Fruit fly (Drosophila melanogaster) whole organism, embryonic: Measurements from ENCODE around the gene CG32225.

Experiments
- CG10274 ChIP-seq: fragments of 200-800 bp; sonication (Bioruptor generic); optimal IDR thresholded peaks from 3 replicates; lab custom pipeline; 2017; ENCODE audit warnings: missing biosample characterization, mild to moderate bottlenecking, missing genetic modification characterization
- CG10565 ChIP-seq: fragments of 200-800 bp; sonication (Bioruptor generic); optimal IDR thresholded peaks from 3 replicates; lab custom pipeline; 2016; ENCODE audit warnings: missing biosample characterization, mild to moderate bottlenecking, missing genetic modification characterization
- CG11085 ChIP-seq: fragments of 200-800 bp; sonication (Bioruptor generic); IDR thresholded peaks from 2 replicates; pipeline ENCODE4 v1.3.6; 2022; ENCODE audit warnings: missing biosample characterization, missing genetic modification characterization
- CG12219 ChIP-seq: fragments of 200-800 bp; sonication (Bioruptor generic); optimal IDR thresholded peaks from 3 replicates; lab custom pipeline; 2018; ENCODE audit warnings: missing biosample characterization, mild to moderate bottlenecking, missing genetic modification characterization
- CG13123 ChIP-seq: fragments of 200-800 bp; sonication (Bioruptor generic); optimal IDR thresholded peaks from 2 replicates; lab custom pipeline; 2016; ENCODE audit warnings: missing biosample characterization, missing genetic modification characterization
- CG13775 ChIP-seq: fragments of 200-800 bp; sonication (Bioruptor generic); optimal IDR thresholded peaks from 3 replicates; lab custom pipeline; 2017; ENCODE audit warnings: missing biosample characterization, mild to moderate bottlenecking, missing genetic modification characterization
- CG17186 ChIP-seq: fragments of 200-800 bp; sonication (Bioruptor generic); optimal IDR thresholded peaks from 3 replicates; lab custom pipeline; 2017; ENCODE audit warnings: missing biosample characterization, missing genetic modification reagents, missing genetic modification characterization
- CG17912 ChIP-seq: fragments of 200-800 bp; sonication (Bioruptor generic); optimal IDR thresholded peaks from 2 replicates; lab custom pipeline; 2018; ENCODE audit warnings: missing biosample characterization, mild to moderate bottlenecking, missing genetic modification characterization
- CG31224 ChIP-seq: fragments of 200-800 bp; sonication (Bioruptor generic); IDR thresholded peaks from 2 replicates; pipeline ENCODE4 v1.3.6; 2022; ENCODE audit warnings: missing biosample characterization, missing genetic modification characterization
- CG6254 ChIP-seq: fragments of 200-800 bp; sonication (Bioruptor generic); optimal IDR thresholded peaks from 3 replicates; lab custom pipeline; 2017; ENCODE audit warnings: mild to moderate bottlenecking, missing biosample characterization, missing genetic modification reagents, missing genetic modification characterization
- CG6272 ChIP-seq: fragments of 200-800 bp; sonication (Bioruptor generic); IDR thresholded peaks from 2 replicates; pipeline ENCODE4 v1.3.6; 2022; ENCODE audit warnings: missing biosample characterization, missing genetic modification characterization
- CG7372 ChIP-seq: fragments of 200-800 bp; sonication (Bioruptor generic); IDR thresholded peaks from 2 replicates; pipeline ENCODE4 v1.3.6; 2022; ENCODE audit warnings: missing biosample characterization, missing genetic modification characterization
- CG7786 ChIP-seq: fragments of 200-800 bp; sonication (Bioruptor generic); optimal IDR thresholded peaks from 2 replicates; lab custom pipeline; 2016; ENCODE audit warnings: missing biosample characterization, missing genetic modification characterization
- CG7987 ChIP-seq: fragments of 200-800 bp; sonication (Bioruptor generic); optimal IDR thresholded peaks from 2 replicates; lab custom pipeline; 2018; ENCODE audit warnings: missing biosample characterization, mild to moderate bottlenecking, missing genetic modification characterization, moderate library complexity
- CG8924 ChIP-seq: fragments of 200-800 bp; optimal IDR thresholded peaks from 3 replicates; lab custom pipeline; 2019; ENCODE audit warnings: missing biosample characterization, mild to moderate bottlenecking, missing genetic modification characterization, moderate library complexity
- CG8944 ChIP-seq: fragments of 200-800 bp; sonication (Bioruptor generic); optimal IDR thresholded peaks from 3 replicates; lab custom pipeline; 2016; ENCODE audit warnings: missing biosample characterization, missing genetic modification characterization
- Chrac-16 ChIP-seq: fragments of 200-800 bp; sonication (Bioruptor generic); optimal IDR thresholded peaks from 3 replicates; lab custom pipeline; 2016; ENCODE audit warnings: missing biosample characterization, missing genetic modification characterization
- CoRest ChIP-seq: fragments of 200-800 bp; sonication (Bioruptor generic); optimal IDR thresholded peaks from 3 replicates; lab custom pipeline; 2018; ENCODE audit warnings: missing biosample characterization, mild to moderate bottlenecking, missing genetic modification characterization, moderate library complexity
- CrebB ChIP-seq: fragments of 200-800 bp; sonication (Bioruptor generic); optimal IDR thresholded peaks from 3 replicates; lab custom pipeline; 2018; ENCODE audit warnings: missing biosample characterization, mild to moderate bottlenecking, missing genetic modification characterization
- Dbx ChIP-seq: fragments of 200-800 bp; sonication (Bioruptor generic); IDR thresholded peaks from 3 replicates; pipeline ENCODE4 v1.3.6; 2022; ENCODE audit warnings: missing biosample characterization, missing genetic modification characterization
- MESR4 ChIP-seq: fragments of 200-800 bp; sonication (Bioruptor generic); optimal IDR thresholded peaks from 2 replicates; lab custom pipeline; 2018; ENCODE audit warnings: missing biosample characterization, mild to moderate bottlenecking, missing genetic modification characterization, moderate library complexity
- MTF-1 ChIP-seq: fragments of 200-800 bp; sonication (Bioruptor generic); optimal IDR thresholded peaks from 2 replicates; lab custom pipeline; 2018; ENCODE audit warnings: missing biosample characterization, mild to moderate bottlenecking, missing genetic modification characterization, borderline replicate concordance
- NfI ChIP-seq: fragments of 200-800 bp; sonication (Bioruptor generic); optimal IDR thresholded peaks from 3 replicates; lab custom pipeline; 2018; ENCODE audit warnings: missing biosample characterization, mild to moderate bottlenecking, missing genetic modification characterization, moderate library complexity
- Oaz ChIP-seq: fragments of 200-800 bp; sonication (Bioruptor generic); IDR thresholded peaks from 2 replicates; pipeline ENCODE4 v1.3.6; 2022; ENCODE audit warnings: missing biosample characterization, missing genetic modification characterization
- PHDP ChIP-seq: fragments of 200-800 bp; sonication (Bioruptor generic); optimal IDR thresholded peaks from 3 replicates; lab custom pipeline; 2018; ENCODE audit warnings: missing biosample characterization, mild to moderate bottlenecking, missing genetic modification characterization, moderate library complexity
- Pdp1 ChIP-seq, 2 experiments: fragments of 200-800 bp; sonication (Bioruptor generic); optimal IDR thresholded peaks; 3 replicates each; lab custom pipeline; 2016; ENCODE audit warnings: missing biosample characterization in 2 of 2, missing genetic modification characterization in 2 of 2, mild to moderate bottlenecking in 1 of 2, moderate library complexity in 1 of 2
- Six4 ChIP-seq: fragments of 200-800 bp; sonication (Bioruptor generic); optimal IDR thresholded peaks from 2 replicates; lab custom pipeline; 2016; ENCODE audit warnings: missing biosample characterization, missing genetic modification characterization
- Sox102F ChIP-seq: fragments of 200-800 bp; sonication (Bioruptor generic); optimal IDR thresholded peaks from 2 replicates; lab custom pipeline; 2018; ENCODE audit warnings: missing biosample characterization, mild to moderate bottlenecking, missing genetic modification characterization, moderate library complexity
- TFAM ChIP-seq: fragments of 200-800 bp; sonication (Bioruptor generic); optimal IDR thresholded peaks from 2 replicates; lab custom pipeline; 2017; ENCODE audit warnings: missing biosample characterization, missing genetic modification characterization, inconsistent platforms
- aop ChIP-seq: fragments of 200-800 bp; sonication (Bioruptor generic); IDR thresholded peaks from 2 replicates; pipeline ENCODE4 v1.3.6; 2022; ENCODE audit warnings: missing biosample characterization, missing genetic modification characterization
- ap ChIP-seq: fragments of 200-800 bp; sonication (Bioruptor generic); IDR thresholded peaks from 2 replicates; pipeline ENCODE4 v1.3.6; 2022; ENCODE audit warnings: missing biosample characterization, missing genetic modification characterization
- gcm2 ChIP-seq: fragments of 200-800 bp; sonication (Bioruptor generic); optimal IDR thresholded peaks from 2 replicates; lab custom pipeline; 2016; ENCODE audit warnings: missing biosample characterization, missing genetic modification characterization
- grn ChIP-seq: fragments of 200-800 bp; sonication (Bioruptor generic); optimal IDR thresholded peaks from 3 replicates; lab custom pipeline; 2017; ENCODE audit warnings: missing biosample characterization, missing genetic modification characterization
- gro ChIP-seq: fragments of 200-800 bp; sonication (Bioruptor generic); optimal IDR thresholded peaks from 2 replicates; lab custom pipeline; 2016; ENCODE audit warnings: missing biosample characterization, missing genetic modification characterization
- gsb-n ChIP-seq: fragments of 200-800 bp; sonication (Bioruptor generic); optimal IDR thresholded peaks from 3 replicates; lab custom pipeline; 2018; ENCODE audit warnings: missing biosample characterization, mild to moderate bottlenecking, missing genetic modification characterization
- jigr1 ChIP-seq: fragments of 200-800 bp; sonication (Bioruptor generic); IDR thresholded peaks from 3 replicates; pipeline ENCODE4 v1.3.6; 2022; ENCODE audit warnings: missing biosample characterization, missing genetic modification characterization
- lilli ChIP-seq: fragments of 200-800 bp; sonication (Bioruptor generic); optimal IDR thresholded peaks from 3 replicates; lab custom pipeline; 2016; ENCODE audit warnings: missing biosample characterization, missing genetic modification characterization
- nerfin-1 ChIP-seq: fragments of 200-800 bp; sonication (Bioruptor generic); optimal IDR thresholded peaks from 3 replicates; lab custom pipeline; 2019; ENCODE audit warnings: missing biosample characterization, mild to moderate bottlenecking, missing genetic modification characterization, moderate library complexity
- oc ChIP-seq: fragments of 200-800 bp; sonication (Bioruptor generic); optimal IDR thresholded peaks from 2 replicates; lab custom pipeline; 2018; ENCODE audit warnings: missing biosample characterization, mild to moderate bottlenecking, missing genetic modification characterization, moderate library complexity
- org-1 ChIP-seq: fragments of 200-800 bp; sonication (Bioruptor generic); optimal IDR thresholded peaks from 2 replicates; lab custom pipeline; 2017; ENCODE audit warnings: missing biosample characterization, missing genetic modification characterization
- pb ChIP-seq: fragments of 200-800 bp; sonication (Bioruptor generic); optimal IDR thresholded peaks from 3 replicates; lab custom pipeline; 2016; ENCODE audit warnings: missing biosample characterization, missing genetic modification characterization
- phol ChIP-seq: fragments of 200-800 bp; sonication (Bioruptor generic); optimal IDR thresholded peaks from 3 replicates; lab custom pipeline; 2018; ENCODE audit warnings: missing biosample characterization, mild to moderate bottlenecking, missing genetic modification characterization, moderate library complexity
- schlank ChIP-seq: fragments of 200-800 bp; sonication (Bioruptor generic); optimal IDR thresholded peaks from 2 replicates; lab custom pipeline; 2018; ENCODE audit warnings: missing biosample characterization, mild to moderate bottlenecking, missing genetic modification characterization
- tap ChIP-seq: fragments of 200-800 bp; optimal IDR thresholded peaks from 3 replicates; lab custom pipeline; 2019; ENCODE audit warnings: missing biosample characterization, mild to moderate bottlenecking, missing genetic modification characterization, moderate library complexity
- tgo ChIP-seq: fragments of 200-800 bp; sonication (Bioruptor generic); IDR thresholded peaks from 3 replicates; pipeline ENCODE4 v1.3.6; 2022; ENCODE audit warnings: missing biosample characterization, missing genetic modification characterization
- toy ChIP-seq: fragments of 200-800 bp; sonication (Bioruptor generic); IDR thresholded peaks from 2 replicates; pipeline ENCODE4 v1.3.6; 2022; ENCODE audit warnings: missing biosample characterization, missing genetic modification characterization
- tx ChIP-seq: fragments of 200-800 bp; sonication (Bioruptor generic); optimal IDR thresholded peaks from 2 replicates; lab custom pipeline; 2016; ENCODE audit warnings: missing biosample characterization, missing genetic modification characterization
- vnd ChIP-seq: fragments of 200-800 bp; sonication (Bioruptor generic); IDR thresholded peaks from 3 replicates; pipeline ENCODE4 v1.3.6; 2022; ENCODE audit warnings: missing biosample characterization, missing genetic modification characterization; ENCODE audit not compliant: partially characterized antibody
- wdn ChIP-seq: fragments of 200-800 bp; sonication (Bioruptor generic); IDR thresholded peaks from 2 replicates; pipeline ENCODE4 v1.3.6; 2022; ENCODE audit warnings: missing biosample characterization, missing genetic modification characterization

The CG32225 gene

dm6 chr3L:20309758-20310733, 4.0 kb upstream of the CG32225 start (continued):
- TF ChIP-seq CG8924 (tag; lab: Kevin White, UChicago) (no peak), Pdp1 (GFP tag; optimal IDR thresholded peaks at IDR 0.05; lab: Kevin White, UChicago) (peak; percentile 53 to 55), gcm2 (GFP tag; lab: Kevin White, UChicago) (peak; percentile 8), toy (GFP tag; lab: Robert Waterston, UW) (no peak), lilli (peak; percentile 65), CG10274 (GFP tag; lab: Kevin White, UChicago) (no peak), aop (GFP tag; lab: Robert Waterston, UW) (no peak; the same call in 1 of the 2 replicates), Oaz (no peak), tap (tag; lab: Kevin White, UChicago) (no peak), nerfin-1 (tag; lab: Kevin White, UChicago) (peak; percentile 90), Sox102F (GFP tag; lab: Kevin White, UChicago) (no peak), pb (GFP tag; lab: Kevin White, UChicago) (no peak), Chrac-16 (peak; percentile 62), CG12219 (GFP tag; lab: Kevin White, UChicago) (no peak), CG17186 (peak; percentile 93), gsb-n (tag; lab: Kevin White, UChicago) (no peak), tgo (GFP tag; lab: Robert Waterston, UW) (no peak), phol (tag; lab: Kevin White, UChicago) (peak; percentile 63), schlank (tag; lab: Kevin White, UChicago) (no peak), CG7987 (GFP tag; lab: Kevin White, UChicago) (peak; percentile 2), oc (tag; lab: Kevin White, UChicago) (no peak), vnd (GFP tag; lab: Robert Waterston, UW) (peak; percentile 67), CG7786 (GFP tag; lab: Kevin White, UChicago) (peak; percentile 58), CrebB (tag; lab: Kevin White, UChicago) (no peak), jigr1 (GFP tag; lab: Robert Waterston, UW) (no peak), CG10565 (GFP tag; lab: Kevin White, UChicago) (no peak), MTF-1 (GFP tag; lab: Kevin White, UChicago) (no peak), gro (GFP tag; lab: Kevin White, UChicago) (peak; percentile 77), grn (GFP tag; lab: Kevin White, UChicago) (no peak), NfI (GFP tag; lab: Kevin White, UChicago) (peak; percentile 32), CG8944 (GFP tag; lab: Kevin White, UChicago) (peak; percentile 58), CG13775 (GFP tag; lab: Kevin White, UChicago) (peak; percentile 37), Six4 (GFP tag; lab: Kevin White, UChicago) (peak; percentile 10), PHDP (no peak), org-1 (GFP tag; lab: Kevin White, UChicago) (no peak), tx (peak; percentile 53), CG13123 (GFP tag; lab: Kevin White, UChicago) (no peak), MESR4 (peak; percentile 31), ap (no peak), CG11085 (GFP tag; lab: Robert Waterston, UW) (no peak), CG6272 (GFP tag; lab: Robert Waterston, UW) (no peak), Dbx (GFP tag; lab: Robert Waterston, UW) (peak; percentile 64), CG7372 (GFP tag; lab: Robert Waterston, UW) (no peak), CG6254 (GFP tag; lab: Kevin White, UChicago) (peak; percentile 3), wdn (GFP tag; lab: Robert Waterston, UW) (peak; percentile 43; the same call in 1 of the 2 replicates), CG17912 (GFP tag; lab: Kevin White, UChicago) (no peak), TFAM (GFP tag; lab: Kevin White, UChicago) (no peak), CG31224 (GFP tag; lab: Robert Waterston, UW) (no peak), CoRest (tag; lab: Kevin White, UChicago) (peak; percentile 70)
